Fruit fly (Drosophila melanogaster): ENCODE data around the gene CG33346.

DNA sequence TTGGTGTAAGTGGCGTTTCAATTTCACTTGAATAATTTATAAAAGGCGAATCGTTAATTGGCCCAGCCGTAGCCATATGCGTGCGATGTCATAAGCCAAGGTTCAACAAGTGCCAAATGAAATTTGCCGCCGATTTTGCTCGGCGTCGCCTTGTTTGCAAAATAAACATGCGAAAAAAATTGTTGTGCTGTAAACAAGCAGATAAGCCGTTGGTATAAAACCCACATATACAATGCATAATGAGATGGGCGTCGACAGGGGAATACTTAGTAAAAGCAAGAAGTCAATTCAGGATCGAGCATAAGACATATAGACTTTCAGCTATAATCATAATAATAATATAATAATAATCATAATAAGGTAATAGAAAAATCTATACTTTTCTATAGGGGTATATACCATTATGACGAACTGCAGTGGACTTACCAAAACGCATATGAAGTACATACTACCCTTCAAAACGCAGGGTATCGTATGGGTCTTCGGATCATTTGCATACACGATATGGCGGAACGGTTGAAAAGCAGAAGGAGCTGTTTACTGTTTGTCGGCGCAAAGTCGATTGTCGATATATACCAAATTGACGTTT, 12.8 kb upstream of the CG33346 start:
- TF ChIP-seq CTCF (optimal IDR thresholded peaks at IDR 0.05), result no peak
- TF ChIP-seq CG8478 (optimal IDR thresholded peaks at IDR 0.05), result no peak
